Worm (Caenorhabditis elegans): ENCODE measurements around the gene fard-1.

ce11 chrX:2895646-2896045, 37.5 kb upstream of the fard-1 start:
- no peak for TF ChIP-seq ref-1 (GFP tag; conservative IDR thresholded peaks at IDR 0.05)
- no peak for TF ChIP-seq med-1 (GFP tag; optimal IDR thresholded peaks at IDR 0.05; ENCODE audit: insufficient read depth)
- TF ChIP-seq klf-2 (GFP tag; conservative IDR thresholded peaks at IDR 0.05): no peak
- no peak for TF ChIP-seq tab-1 (GFP tag; IDR thresholded peaks at IDR 0.05)
- no peak for TF ChIP-seq ztf-23 (GFP tag; IDR thresholded peaks at IDR 0.05)
- TF ChIP-seq T22C8.4 (GFP tag; IDR thresholded peaks at IDR 0.05): no peak
- no peak for TF ChIP-seq flt-1 (GFP tag; IDR thresholded peaks at IDR 0.05)

All from whole organism, midembryonic.